Fruit fly (Drosophila melanogaster): Measurements from ENCODE around the gene RpS19a.

The RpS19a gene

DNA sequence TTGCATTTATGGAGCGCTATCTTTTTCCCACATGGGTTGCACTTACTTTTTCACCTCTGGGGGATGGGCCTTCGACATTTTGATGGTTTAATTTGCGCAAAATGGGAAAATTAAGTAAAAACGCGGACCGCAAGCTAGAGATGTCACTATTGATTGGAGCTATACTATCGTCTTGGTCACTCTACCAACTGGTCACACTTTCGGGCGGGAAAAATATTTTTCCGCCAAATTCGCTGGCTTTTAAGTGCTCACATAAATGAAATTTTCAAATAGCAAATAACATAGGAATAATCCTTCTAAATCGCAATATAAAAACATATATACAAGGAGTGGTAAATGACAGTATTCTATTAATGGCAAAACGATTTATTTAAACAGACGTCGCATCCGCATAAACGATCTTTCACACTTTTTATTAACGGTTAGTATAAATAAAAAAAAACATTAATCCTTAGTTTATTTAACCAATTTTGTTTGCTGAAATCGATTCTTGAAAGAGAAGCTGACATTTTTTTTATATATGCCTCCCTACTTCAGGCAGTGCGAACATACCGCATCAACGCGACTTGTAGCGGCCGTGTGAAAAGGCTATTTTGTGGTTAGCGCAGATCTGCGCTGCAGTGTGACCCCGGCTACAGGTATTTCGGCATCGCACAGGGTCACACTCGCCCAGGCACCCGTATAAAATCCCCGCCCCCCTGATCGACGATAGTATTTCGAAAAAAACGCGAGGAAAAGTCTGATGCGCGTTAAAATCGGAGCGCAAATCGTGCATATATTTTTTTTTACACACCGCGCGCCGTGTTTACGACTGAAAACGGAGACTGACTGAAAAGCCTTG, 2.8 kb downstream of the RpS19a start, which contains the start of the genes SNRPG and mthl1:
TSS of gene SNRPG (minus strand) at position 160 of the 841 bp plus-strand sequence.
TSS of gene mthl1 (plus strand) at position 709 of the 841 bp plus-strand sequence.
- TF ChIP-seq Dek (tag; optimal IDR thresholded peaks at IDR 0.05) (peak; percentile 82), Nf-YC (tag; optimal IDR thresholded peaks at IDR 0.05) (peak; percentile 46), hbn (GFP tag; IDR thresholded peaks at IDR 0.05; ENCODE audit: partially characterized antibody) (peak; percentile 70), CG7357 (GFP tag; IDR thresholded peaks at IDR 0.05) (peak; percentile 100), br (optimal IDR thresholded peaks at IDR 0.05) (no peak), gro (GFP tag; optimal IDR thresholded peaks at IDR 0.05) (no peak), Lpt (GFP tag; optimal IDR thresholded peaks at IDR 0.05) (no peak), CG6765 (GFP tag; optimal IDR thresholded peaks at IDR 0.05) (no peak), sima (GFP tag; optimal IDR thresholded peaks at IDR 0.05) (no peak), Nf-YB (GFP tag; optimal IDR thresholded peaks at IDR 0.05) (no peak), CG1603 (tag; optimal IDR thresholded peaks at IDR 0.05) (peak; percentile 79), Camta (GFP tag; optimal IDR thresholded peaks at IDR 0.05) (no peak), eyg (GFP tag; optimal IDR thresholded peaks at IDR 0.05) (peak; percentile 43), D (optimal IDR thresholded peaks at IDR 0.05) (no peak), D (GFP tag; optimal IDR thresholded peaks at IDR 0.05) (peak; percentile 59), fru (optimal IDR thresholded peaks at IDR 0.05) (no peak), D19B (GFP tag; optimal IDR thresholded peaks at IDR 0.05) (peak; percentile 70), Doc2 (GFP tag; IDR thresholded peaks at IDR 0.05) (peak; percentile 53; the same call in 1 of the 2 replicates), CG7963 (GFP tag; IDR thresholded peaks at IDR 0.05; ENCODE audit: partially characterized antibody) (peak; percentile 14; the same call in 1 of the 3 replicates), nom (GFP tag; optimal IDR thresholded peaks at IDR 0.05) (peak; percentile 31), tio (GFP tag; optimal IDR thresholded peaks at IDR 0.05) (peak; percentile 86), zfh2 (GFP tag; optimal IDR thresholded peaks at IDR 0.05) (peak; percentile 88), Sox100B (GFP tag; optimal IDR thresholded peaks at IDR 0.05) (peak; percentile 14), CG3726 (GFP tag; IDR thresholded peaks at IDR 0.05) (peak; percentile 91), CG11093 (GFP tag; IDR thresholded peaks at IDR 0.05) (peak; percentile 91), dan (GFP tag; IDR thresholded peaks at IDR 0.05) (peak; percentile 61; the same call in 1 of the 2 replicates), CG18619 (GFP tag; optimal IDR thresholded peaks at IDR 0.05) (peak; percentile 74), CG4282 (GFP tag; optimal IDR thresholded peaks at IDR 0.05) (peak; percentile 52), maf-S (GFP tag; optimal IDR thresholded peaks at IDR 0.05) (peak; percentile 75), CG13123 (GFP tag; optimal IDR thresholded peaks at IDR 0.05) (peak; percentile 29), CG8359 (GFP tag; optimal IDR thresholded peaks at IDR 0.05; ENCODE audit: borderline replicate concordance) (no peak), pb (GFP tag; optimal IDR thresholded peaks at IDR 0.05) (peak; percentile 49), Mes4 (GFP tag; optimal IDR thresholded peaks at IDR 0.05) (peak; percentile 32), crp (GFP tag; optimal IDR thresholded peaks at IDR 0.05) (peak in 1 of 2 experiments; percentile 30), CG3847 (GFP tag; IDR thresholded peaks at IDR 0.05) (peak; percentile 92), trh (GFP tag; optimal IDR thresholded peaks at IDR 0.05) (peak; percentile 2), C15 (GFP tag; IDR thresholded peaks at IDR 0.05) (peak; percentile 77), CkIIα-i1 (GFP tag; IDR thresholded peaks at IDR 0.05) (peak; percentile 68; the same call in 1 of the 2 replicates), CG7556 (GFP tag; optimal IDR thresholded peaks at IDR 0.05) (peak; percentile 61), fu2 (GFP tag; optimal IDR thresholded peaks at IDR 0.05) (peak; percentile 75), Ravus (GFP tag; IDR thresholded peaks at IDR 0.05) (peak; percentile 78), CG7987 (GFP tag; optimal IDR thresholded peaks at IDR 0.05) (peak; percentile 8), CG14710 (tag; optimal IDR thresholded peaks at IDR 0.05) (peak; percentile 100), CG10979 (tag; optimal IDR thresholded peaks at IDR 0.05) (peak; percentile 47), CG32772 (GFP tag; IDR thresholded peaks at IDR 0.05) (peak; percentile 95), Dref (GFP tag; IDR thresholded peaks at IDR 0.05) (peak; percentile 53), Nf-YA (GFP tag; IDR thresholded peaks at IDR 0.05) (peak; percentile 61; the same call in 1 of the 2 replicates), tap (tag; optimal IDR thresholded peaks at IDR 0.05) (no peak), Rx (GFP tag; IDR thresholded peaks at IDR 0.05) (peak; percentile 91), croc (GFP tag; conservative IDR thresholded peaks at IDR 0.05) (peak; percentile 74)
